Fruit fly (Drosophila melanogaster): ENCODE measurements around the gene CG31373.

The CG31373 gene

dm6 chr3R:10696371-10696777 lies 12.8 kb downstream of the CG31373 start, which contains the start of the genes pug, CG14683 and CG46459 (continued):
- TF ChIP-seq CG6175 (GFP tag; IDR thresholded peaks at IDR 0.05) (no peak), CG7786 (GFP tag; optimal IDR thresholded peaks at IDR 0.05) (peak; percentile 46), Xrp1 (GFP tag; IDR thresholded peaks at IDR 0.05) (no peak), Hmx (GFP tag; optimal IDR thresholded peaks at IDR 0.05) (peak; percentile 10), CTCF (GFP tag; optimal IDR thresholded peaks at IDR 0.05) (no peak), Dref (GFP tag; IDR thresholded peaks at IDR 0.05) (peak; percentile 77), amos (GFP tag; IDR thresholded peaks at IDR 0.05; ENCODE audit: partially characterized antibody) (peak; percentile 95), Abd-B (GFP tag; optimal IDR thresholded peaks at IDR 0.05) (no peak), ac (GFP tag; optimal IDR thresholded peaks at IDR 0.05) (no peak), CG2712 (tag; optimal IDR thresholded peaks at IDR 0.05) (peak; percentile 69), CG10147 (GFP tag; optimal IDR thresholded peaks at IDR 0.05) (peak; percentile 52), Stat92E (GFP tag; optimal IDR thresholded peaks at IDR 0.05) (no peak), CG7556 (GFP tag; optimal IDR thresholded peaks at IDR 0.05) (no peak), CG4617 (GFP tag; optimal IDR thresholded peaks at IDR 0.05; ENCODE audit: borderline replicate concordance) (peak; percentile 60), Bteb2 (GFP tag; optimal IDR thresholded peaks at IDR 0.05) (peak; percentile 15), Awh (GFP tag; IDR thresholded peaks at IDR 0.05) (no peak), Hsf (GFP tag; optimal IDR thresholded peaks at IDR 0.05) (peak; percentile 41), fd64A (GFP tag; optimal IDR thresholded peaks at IDR 0.05) (no peak), exex (tag; optimal IDR thresholded peaks at IDR 0.05) (no peak), CHES-1-like (GFP tag; optimal IDR thresholded peaks at IDR 0.05) (peak; percentile 24), CG11723 (GFP tag; optimal IDR thresholded peaks at IDR 0.05) (no peak), CG13296 (GFP tag; optimal IDR thresholded peaks at IDR 0.05) (no peak), CG6272 (GFP tag; IDR thresholded peaks at IDR 0.05) (no peak; the same call in 1 of the 2 replicates), bigmax (GFP tag; optimal IDR thresholded peaks at IDR 0.05) (no peak), unc-4 (GFP tag; IDR thresholded peaks at IDR 0.05; ENCODE audit: partially characterized antibody) (peak; percentile 96), CG30020 (tag; optimal IDR thresholded peaks at IDR 0.05) (no peak), Taf1 (GFP tag; IDR thresholded peaks at IDR 0.05) (no peak), D19A (tag; optimal IDR thresholded peaks at IDR 0.05) (peak; percentile 1), jigr1 (GFP tag; IDR thresholded peaks at IDR 0.05) (no peak), her (GFP tag; optimal IDR thresholded peaks at IDR 0.05) (peak; percentile 46), NC2β (GFP tag; optimal IDR thresholded peaks at IDR 0.05) (peak; percentile 2), Eip74EF (GFP tag; optimal IDR thresholded peaks at IDR 0.05) (no peak), da (GFP tag; optimal IDR thresholded peaks at IDR 0.05) (no peak), CG17186 (GFP tag; optimal IDR thresholded peaks at IDR 0.05) (peak; percentile 76), Spps (tag; optimal IDR thresholded peaks at IDR 0.05) (no peak), Hand (GFP tag; optimal IDR thresholded peaks at IDR 0.05) (no peak), dpn (GFP tag; optimal IDR thresholded peaks at IDR 0.05) (peak; percentile 21 to 60), az2 (GFP tag; optimal IDR thresholded peaks at IDR 0.05) (peak; percentile 4), CG8944 (GFP tag; optimal IDR thresholded peaks at IDR 0.05) (peak; percentile 32), CG12236 (GFP tag; optimal IDR thresholded peaks at IDR 0.05) (no peak), chinmo (GFP tag; IDR thresholded peaks at IDR 0.05; ENCODE audit: partially characterized antibody) (peak; percentile 85; the same call in 3 of the 4 replicates), Jarid2 (GFP tag; optimal IDR thresholded peaks at IDR 0.05) (no peak), pfk (GFP tag; optimal IDR thresholded peaks at IDR 0.05) (no peak), CG13894 (tag; optimal IDR thresholded peaks at IDR 0.05) (no peak), CG17385 (GFP tag; optimal IDR thresholded peaks at IDR 0.05) (no peak), Lpt (GFP tag; optimal IDR thresholded peaks at IDR 0.05) (no peak), CG11695 (GFP tag; IDR thresholded peaks at IDR 0.05) (no peak), CG11560 (tag; IDR thresholded peaks at IDR 0.05) (no peak), Sox100B (GFP tag; optimal IDR thresholded peaks at IDR 0.05) (no peak), klu (GFP tag; IDR thresholded peaks at IDR 0.05) (no peak), CG11504 (tag; optimal IDR thresholded peaks at IDR 0.05) (peak; percentile 66), CG34422 (GFP tag; IDR thresholded peaks at IDR 0.05) (no peak)

Data from whole organism, embryonic.